Worm (Caenorhabditis elegans): Measurements from ENCODE around the gene pbs-6.

pbs-6 gene

ce11 chrIII:8286824-8287223 is 42.9 kb upstream of the pbs-6 start:
- TF ChIP-seq sma-9 (GFP tag; optimal IDR thresholded peaks at IDR 0.05), result no peak
- TF ChIP-seq sma-9 (tag; optimal IDR thresholded peaks at IDR 0.05), result no peak
- no peak for TF ChIP-seq egl-27 (tag; optimal IDR thresholded peaks at IDR 0.05)
- no peak for TF ChIP-seq nhr-12 (tag; optimal IDR thresholded peaks at IDR 0.05)
- no peak for TF ChIP-seq nhr-23 (tag; optimal IDR thresholded peaks at IDR 0.05)
- no peak for TF ChIP-seq ama-1 (optimal IDR thresholded peaks at IDR 0.05)
- no peak for TF ChIP-seq unc-39 (tag; optimal IDR thresholded peaks at IDR 0.05)
- TF ChIP-seq mbf-1 (tag; optimal IDR thresholded peaks at IDR 0.05), result no peak
- no peak for TF ChIP-seq blmp-1 (tag; optimal IDR thresholded peaks at IDR 0.05; ENCODE audit: insufficient read depth)
- TF ChIP-seq nhr-237 (tag; optimal IDR thresholded peaks at IDR 0.05), result no peak
- no peak for TF ChIP-seq zag-1 (tag; optimal IDR thresholded peaks at IDR 0.05)
- TF ChIP-seq dmd-4 (tag; optimal IDR thresholded peaks at IDR 0.05), result no peak
- TF ChIP-seq lsy-2 (tag; optimal IDR thresholded peaks at IDR 0.05), result no peak
- TF ChIP-seq ztf-11 (tag; optimal IDR thresholded peaks at IDR 0.05), result no peak
- no peak for TF ChIP-seq peb-1 (tag; optimal IDR thresholded peaks at IDR 0.05)
- no peak for TF ChIP-seq F13H6.1 (tag; optimal IDR thresholded peaks at IDR 0.05)
- no peak for TF ChIP-seq nhr-77 (tag; optimal IDR thresholded peaks at IDR 0.05)
- TF ChIP-seq nhr-6 (tag; optimal IDR thresholded peaks at IDR 0.05), result no peak
- no peak for TF ChIP-seq unc-62 (GFP tag; optimal IDR thresholded peaks at IDR 0.05)
- no peak for TF ChIP-seq alr-1 (tag; optimal IDR thresholded peaks at IDR 0.05)

ce11 chrIII:8286003-8286402 is 42.1 kb upstream of the pbs-6 start:
- TF ChIP-seq unc-55 (GFP tag; optimal IDR thresholded peaks at IDR 0.05), result peak; percentile 42
- TF ChIP-seq mbf-1 (tag; optimal IDR thresholded peaks at IDR 0.05), result no peak
- TF ChIP-seq egl-27 (tag; optimal IDR thresholded peaks at IDR 0.05), result no peak

- TF ChIP-seq R02D3.7 (tag; optimal IDR thresholded peaks at IDR 0.05) (no peak), unc-39 (tag; optimal IDR thresholded peaks at IDR 0.05) (no peak), sma-3 (GFP tag; optimal IDR thresholded peaks at IDR 0.05) (no peak), nhr-10 (tag; optimal IDR thresholded peaks at IDR 0.05) (no peak), ceh-16 (tag; optimal IDR thresholded peaks at IDR 0.05) (no peak), nhr-77 (tag; optimal IDR thresholded peaks at IDR 0.05) (no peak), lin-13 (GFP tag; optimal IDR thresholded peaks at IDR 0.05) (no peak), mab-5 (tag; optimal IDR thresholded peaks at IDR 0.05) (no peak), unc-55 (GFP tag; optimal IDR thresholded peaks at IDR 0.05) (no peak), skn-1 (tag; optimal IDR thresholded peaks at IDR 0.05) (no peak)
Measured at ce11 chrIII:8283525-8283924, 39.6 kb upstream of the pbs-6 start.

ce11 chrIII:8281310-8281709 is 37.4 kb upstream of the pbs-6 start:
- TF ChIP-seq lin-11 (tag; optimal IDR thresholded peaks at IDR 0.05), result no peak
- TF ChIP-seq nhr-11 (tag; optimal IDR thresholded peaks at IDR 0.05), result no peak
- TF ChIP-seq unc-55 (GFP tag; optimal IDR thresholded peaks at IDR 0.05), result peak; percentile 33
- TF ChIP-seq peb-1 (tag; optimal IDR thresholded peaks at IDR 0.05), result no peak

ce11 chrIII:8280352-8280751 is 36.5 kb upstream of the pbs-6 start:
- peak; percentile 1 for TF ChIP-seq C34F6.9 (tag; optimal IDR thresholded peaks at IDR 0.05)
- no peak for TF ChIP-seq blmp-1 (tag; optimal IDR thresholded peaks at IDR 0.05; ENCODE audit: insufficient read depth)

- TF ChIP-seq nhr-23 (tag; optimal IDR thresholded peaks at IDR 0.05) (no peak), lsy-2 (tag; optimal IDR thresholded peaks at IDR 0.05) (no peak), peb-1 (tag; optimal IDR thresholded peaks at IDR 0.05) (no peak), lin-13 (GFP tag; optimal IDR thresholded peaks at IDR 0.05) (no peak), ceh-16 (tag; optimal IDR thresholded peaks at IDR 0.05) (no peak), F13H6.1 (tag; optimal IDR thresholded peaks at IDR 0.05) (no peak), egl-27 (tag; optimal IDR thresholded peaks at IDR 0.05) (no peak), ztf-11 (tag; optimal IDR thresholded peaks at IDR 0.05) (no peak), unc-55 (GFP tag; optimal IDR thresholded peaks at IDR 0.05) (no peak), gmeb-1 (tag; optimal IDR thresholded peaks at IDR 0.05) (no peak), nhr-77 (tag; optimal IDR thresholded peaks at IDR 0.05) (no peak), snpc-4 (tag; optimal IDR thresholded peaks at IDR 0.05) (no peak), sma-3 (GFP tag; optimal IDR thresholded peaks at IDR 0.05) (no peak)
Measured at ce11 chrIII:8279567-8279966, 35.7 kb upstream of the pbs-6 start.

Data from whole organism, L2 larva.